Fruit fly (Drosophila melanogaster): ENCODE results near the gene heca.

DNA sequence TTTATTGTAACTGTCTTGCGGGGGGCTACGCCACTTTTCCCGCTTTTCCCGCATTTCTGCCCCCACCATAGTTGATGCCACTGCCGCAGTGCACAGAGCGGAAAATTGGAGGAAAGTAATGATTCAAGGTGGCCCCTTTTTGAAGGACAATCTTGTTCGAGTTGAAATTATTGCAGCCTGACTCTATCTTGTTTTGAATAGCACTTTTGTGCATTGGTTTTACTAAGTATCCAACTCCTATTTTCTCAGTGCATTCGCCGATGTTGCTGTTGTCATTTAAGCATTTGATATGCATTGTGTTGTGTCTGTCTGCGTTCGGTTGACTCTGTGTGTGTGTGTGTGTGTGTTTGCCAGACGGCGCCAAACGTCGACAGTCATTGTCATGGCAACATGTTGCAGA is 34.8 kb downstream of the heca start:
- TF ChIP-seq kay (GFP tag; ENCODE audit: borderline replicate concordance), result no peak
- TF ChIP-seq CG1620 (GFP tag; optimal IDR thresholded peaks at IDR 0.05), result no peak
- no peak for TF ChIP-seq CG7101 (tag; optimal IDR thresholded peaks at IDR 0.05)
- TF ChIP-seq tj (GFP tag; optimal IDR thresholded peaks at IDR 0.05), result no peak
- TF ChIP-seq Mnt (GFP tag; optimal IDR thresholded peaks at IDR 0.05), result no peak
- TF ChIP-seq toe (GFP tag; optimal IDR thresholded peaks at IDR 0.05), result no peak
